In the genomic region with DNA sequence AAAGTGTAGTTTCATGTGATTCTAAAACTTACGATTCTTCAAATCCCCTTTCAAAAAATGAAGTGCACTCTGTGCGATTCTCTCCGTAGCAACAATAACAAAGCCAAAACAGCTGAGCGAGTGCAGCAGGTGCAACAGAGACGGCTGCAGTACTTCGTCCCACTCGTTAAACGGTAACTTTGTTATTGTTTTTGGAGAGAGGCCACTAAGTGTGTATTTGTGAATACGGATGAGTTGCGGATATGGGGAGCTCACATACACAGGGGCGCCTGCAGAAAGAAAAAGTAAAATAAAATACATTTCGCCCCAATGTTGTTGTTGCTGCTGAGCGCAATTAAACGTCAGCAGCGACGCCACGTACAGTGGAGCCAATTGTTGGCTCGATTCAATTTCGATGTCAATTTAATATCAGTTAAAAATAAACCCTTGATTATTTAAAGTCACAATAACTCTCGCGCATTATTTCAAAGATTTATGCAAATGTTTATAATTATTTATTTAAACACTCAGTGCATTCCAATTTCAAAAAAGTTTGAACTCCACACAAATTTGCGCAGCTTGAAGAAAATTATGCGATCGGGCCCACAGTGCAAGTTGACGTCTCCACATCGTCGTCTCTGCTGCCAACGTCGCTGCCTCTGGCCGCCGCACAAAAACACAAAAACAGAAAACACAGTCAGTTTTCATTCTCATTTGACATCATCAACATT, we compare ENCODE assay signal across 1 fruit fly cellular context.
A peak's percentile ranks its signal among the peaks of the same experiment; 100 is the strongest.
TF ChIP-seq lines count a peak whose summit lies in the region.

No protein-coding gene starts in this region.

TF ChIP-seq in whole organism, embryonic, 481 proteins besides CTCF, POLR2A, EP300 and RAD21 (continued from another document):
- TF ChIP-seq BEAF-32 (GFP tag; optimal IDR thresholded peaks at IDR 0.05; lab: Kevin White, UChicago) = peak; percentile 26
- peak; percentile 89 for TF ChIP-seq Doc2 (GFP tag; IDR thresholded peaks at IDR 0.05; lab: Robert Waterston, UW)
- TF ChIP-seq CG14667 (GFP tag; IDR thresholded peaks at IDR 0.05; lab: Robert Waterston, UW) = peak; percentile 92
- peak; percentile 90 for TF ChIP-seq CG17612 (GFP tag; IDR thresholded peaks at IDR 0.05; lab: Robert Waterston, UW)
- TF ChIP-seq mld (GFP tag; IDR thresholded peaks at IDR 0.05; lab: Robert Waterston, UW; ENCODE audit: partially characterized antibody) = no peak
- peak; percentile 99 for TF ChIP-seq CG12104 (GFP tag; optimal IDR thresholded peaks at IDR 0.05; lab: Kevin White, UChicago)
- TF ChIP-seq CG13424 (tag; optimal IDR thresholded peaks at IDR 0.05; lab: Kevin White, UChicago) = peak; percentile 99
- peak; percentile 97 for TF ChIP-seq phol (tag; optimal IDR thresholded peaks at IDR 0.05; lab: Kevin White, UChicago)
- TF ChIP-seq sr (GFP tag; IDR thresholded peaks at IDR 0.05; lab: Robert Waterston, UW) = peak; percentile 72
- TF ChIP-seq CG12769 (tag; optimal IDR thresholded peaks at IDR 0.05; lab: Kevin White, UChicago) = peak; percentile 95
- peak; percentile 96 for TF ChIP-seq nau (GFP tag; optimal IDR thresholded peaks at IDR 0.05; lab: Kevin White, UChicago)
- TF ChIP-seq CG1647 (GFP tag; optimal IDR thresholded peaks at IDR 0.05; lab: Kevin White, UChicago) = peak; percentile 95
- TF ChIP-seq da (GFP tag; optimal IDR thresholded peaks at IDR 0.05; lab: Kevin White, UChicago) = peak; percentile 81
- TF ChIP-seq oc (tag; optimal IDR thresholded peaks at IDR 0.05; lab: Kevin White, UChicago) = peak; percentile 97
- peak; percentile 93 for TF ChIP-seq trem (tag; optimal IDR thresholded peaks at IDR 0.05; lab: Kevin White, UChicago)
- TF ChIP-seq CG8388 (GFP tag; optimal IDR thresholded peaks at IDR 0.05; lab: Kevin White, UChicago) = peak; percentile 96
- TF ChIP-seq CG9817 (tag; optimal IDR thresholded peaks at IDR 0.05; lab: Kevin White, UChicago) = peak; percentile 98
- TF ChIP-seq CG15269 (tag; optimal IDR thresholded peaks at IDR 0.05; lab: Kevin White, UChicago) = peak; percentile 99
- peak; percentile 92 for TF ChIP-seq MTF-1 (GFP tag; optimal IDR thresholded peaks at IDR 0.05; lab: Kevin White, UChicago; ENCODE audit: borderline replicate concordance)
- TF ChIP-seq vfl (GFP tag; optimal IDR thresholded peaks at IDR 0.05; lab: Kevin White, UChicago) = peak; percentile 97
- TF ChIP-seq HLH54F (GFP tag; optimal IDR thresholded peaks at IDR 0.05; lab: Kevin White, UChicago) = peak; percentile 96
- TF ChIP-seq CG8924 (tag; optimal IDR thresholded peaks at IDR 0.05; lab: Kevin White, UChicago) = peak; percentile 98
